Worm (Caenorhabditis elegans) whole organism, late embryonic: ENCODE data around the gene R05G6.5.

Source experiments
- dmd-4 ChIP-seq: sonication (generic microtip); optimal IDR thresholded peaks from 2 replicates; lab custom pipeline; 2016; ENCODE audit warnings: borderline replicate concordance, missing genetic modification characterization, missing compliant biosample characterization
- dve-1 ChIP-seq: sonication (generic microtip); optimal IDR thresholded peaks from 2 replicates; lab custom pipeline; 2017; ENCODE audit warnings: antibody characterized with exemption, mild to moderate bottlenecking, missing genetic modification characterization, missing compliant biosample characterization
- unc-86 ChIP-seq: sonication (generic microtip); optimal IDR thresholded peaks from 2 replicates; lab custom pipeline; 2016; ENCODE audit warnings: missing genetic modification characterization, missing compliant biosample characterization

ce11 chrIV:7477197-7477596, 31.0 kb upstream of the R05G6.5 start, which contains the start of gene pycr-4:
- no peak for TF ChIP-seq dmd-4 (tag; lab: Kevin White, UChicago)
- TF ChIP-seq unc-86 (tag; lab: Kevin White, UChicago) = no peak
- TF ChIP-seq dve-1 (tag; lab: Kevin White, UChicago) = no peak
